Worm (Caenorhabditis elegans) whole organism, young adult: ENCODE results near the gene C14A4.6.
A peak's percentile ranks its signal among the peaks of the same experiment; 100 is the strongest.

Experiments used
- C06A6.2 ChIP-seq: fragments of 200-800 bp; sonication (Bioruptor generic); conservative IDR thresholded peaks from 2 replicates; pipeline ENCODE4 v1.3.6; 2022; ENCODE audit warnings: missing genetic modification characterization, missing compliant biosample characterization
- F33H1.4 ChIP-seq: fragments of 200-800 bp; sonication (Bioruptor generic); IDR thresholded peaks from 2 replicates; pipeline ENCODE4 v1.3.6; 2022; ENCODE audit warnings: missing genetic modification reagents, missing genetic modification characterization, missing compliant biosample characterization
- F37B4.10 ChIP-seq: fragments of 200-800 bp; sonication (Bioruptor generic); IDR thresholded peaks from 2 replicates; pipeline ENCODE4 v1.3.6; 2022; ENCODE audit warnings: missing genetic modification characterization, missing compliant biosample characterization
- F57A8.1 ChIP-seq: fragments of 200-800 bp; sonication (Bioruptor generic); optimal IDR thresholded peaks from 2 replicates; lab custom pipeline; 2018; ENCODE audit warnings: mild to moderate bottlenecking, missing genetic modification characterization, moderate library complexity, missing compliant biosample characterization
- T26A5.8 ChIP-seq: sonication (generic microtip); optimal IDR thresholded peaks from 2 replicates; lab custom pipeline; 2016; ENCODE audit warnings: missing genetic modification characterization, missing compliant biosample characterization
- ama-1 ChIP-seq, 3 experiments: fragments of 150-350 bp in 1 of 3; sonication (generic microtip) in 2 of 3; optimal IDR thresholded peaks; 2 replicates each; lab custom pipeline; 2014 to 2018; ENCODE audit warnings: missing biosample characterization in 2 of 3, missing genetic modification characterization in 2 of 3, missing genetic modification reagents in 2 of 3
- aptf-3 ChIP-seq: fragments of 200-800 bp; sonication (Bioruptor generic); IDR thresholded peaks from 2 replicates; pipeline ENCODE4 v1.3.6; 2022; ENCODE audit warnings: missing genetic modification characterization, missing compliant biosample characterization
- attf-6 ChIP-seq: fragments of 200-800 bp; sonication (Bioruptor generic); IDR thresholded peaks from 2 replicates; pipeline ENCODE4 v1.3.6; 2022; ENCODE audit warnings: missing genetic modification reagents, missing genetic modification characterization, missing compliant biosample characterization
- cebp-1 ChIP-seq, 2 experiments: fragments of 200-800 bp in 1 of 2; sonication (Bioruptor generic) in 1 of 2; sonication (generic microtip) in 1 of 2; IDR thresholded peaks in 1 of 2; optimal IDR thresholded peaks in 1 of 2; 2 replicates each; pipeline versions ENCODE4 v1.3.6 to Lab custom; 2017 to 2022; ENCODE audit warnings: missing compliant biosample characterization in 2 of 2, missing genetic modification characterization in 2 of 2, mild to moderate bottlenecking in 1 of 2, missing genetic modification reagents in 1 of 2, moderate library complexity in 1 of 2
- ceh-100 ChIP-seq: fragments of 200-800 bp; sonication (Bioruptor generic); IDR thresholded peaks from 2 replicates; pipeline ENCODE4 v1.3.6; 2022; ENCODE audit warnings: missing genetic modification reagents, missing genetic modification characterization, missing compliant biosample characterization
- ceh-27 ChIP-seq: fragments of 200-800 bp; sonication (Bioruptor generic); optimal IDR thresholded peaks from 2 replicates; lab custom pipeline; 2018; ENCODE audit warnings: mild to moderate bottlenecking, missing genetic modification characterization, moderate library complexity, missing compliant biosample characterization
- dox-1 ChIP-seq: fragments of 200-800 bp; sonication (Bioruptor generic); IDR thresholded peaks from 2 replicates; pipeline ENCODE4 v1.3.6; 2022; ENCODE audit warnings: missing genetic modification reagents, missing genetic modification characterization, missing compliant biosample characterization
- dpl-1 ChIP-seq: fragments of 150-350 bp; optimal IDR thresholded peaks from 2 replicates; lab custom pipeline; 2014; ENCODE audit warnings: missing biosample characterization, missing genetic modification reagents, missing genetic modification characterization
- egl-44 ChIP-seq: fragments of 200-800 bp; sonication (Bioruptor generic); IDR thresholded peaks from 2 replicates; pipeline ENCODE4 v1.3.6; 2022; ENCODE audit warnings: missing genetic modification reagents, missing genetic modification characterization, missing compliant biosample characterization
- fkh-3 ChIP-seq: sonication (generic microtip); optimal IDR thresholded peaks from 2 replicates; lab custom pipeline; 2016; ENCODE audit warnings: mild to moderate bottlenecking, missing genetic modification characterization, missing compliant biosample characterization
- him-1 ChIP-seq: sonication (generic microtip); optimal IDR thresholded peaks from 2 replicates; lab custom pipeline; 2016; ENCODE audit warnings: missing genotype, missing genetic modification reagents, missing genetic modification characterization, missing compliant biosample characterization
- hsf-1 ChIP-seq: fragments of 200-800 bp; sonication (Bioruptor generic); IDR thresholded peaks from 2 replicates; pipeline ENCODE4 v1.3.6; 2022; ENCODE audit warnings: missing genetic modification reagents, missing genetic modification characterization, missing compliant biosample characterization
- lag-1 ChIP-seq: fragments of 200-800 bp; sonication (Bioruptor generic); IDR thresholded peaks from 2 replicates; pipeline ENCODE4 v1.3.6; 2022; ENCODE audit warnings: missing genetic modification reagents, missing genetic modification characterization, missing compliant biosample characterization
- let-526 ChIP-seq: fragments of 200-800 bp; sonication (Bioruptor generic); IDR thresholded peaks from 2 replicates; pipeline ENCODE4 v1.3.6; 2022; ENCODE audit warnings: missing genetic modification reagents, missing genetic modification characterization, missing compliant biosample characterization
- let-607 ChIP-seq, 2 experiments: fragments of 200-800 bp in 1 of 2; sonication (Bioruptor generic) in 1 of 2; sonication (generic microtip) in 1 of 2; optimal IDR thresholded peaks; 2 replicates each; lab custom pipeline; 2016 to 2018; ENCODE audit warnings: mild to moderate bottlenecking in 2 of 2, missing compliant biosample characterization in 2 of 2, missing genetic modification characterization in 2 of 2, moderate library complexity in 2 of 2, missing genotype in 1 of 2
- lin-26 ChIP-seq: fragments of 200-800 bp; sonication (Bioruptor generic); IDR thresholded peaks from 2 replicates; pipeline ENCODE4 v1.3.6; 2022; ENCODE audit warnings: missing genetic modification reagents, missing genetic modification characterization, missing compliant biosample characterization
- lin-40 ChIP-seq: sonication (generic microtip); optimal IDR thresholded peaks from 2 replicates; lab custom pipeline; 2016; ENCODE audit warnings: missing genetic modification characterization, mild to moderate bottlenecking, missing compliant biosample characterization, missing genotype, missing genetic modification reagents
- lin-54 ChIP-seq: fragments of 200-800 bp; sonication (Bioruptor generic); optimal IDR thresholded peaks from 2 replicates; lab custom pipeline; 2018; ENCODE audit warnings: mild to moderate bottlenecking, missing genetic modification characterization, missing compliant biosample characterization
- madf-6 ChIP-seq: fragments of 200-800 bp; sonication (Bioruptor generic); IDR thresholded peaks from 2 replicates; pipeline ENCODE4 v1.3.6; 2022; ENCODE audit warnings: missing genetic modification reagents, missing genetic modification characterization, missing compliant biosample characterization
- nfyb-1 ChIP-seq: fragments of 200-800 bp; sonication (Bioruptor generic); IDR thresholded peaks from 2 replicates; pipeline ENCODE4 v1.3.6; 2022; ENCODE audit warnings: missing genetic modification reagents, missing genetic modification characterization, missing compliant biosample characterization
- nhr-120 ChIP-seq: fragments of 200-800 bp; sonication (Bioruptor generic); IDR thresholded peaks from 2 replicates; pipeline ENCODE4 v1.3.6; 2022; ENCODE audit warnings: missing genetic modification characterization, missing compliant biosample characterization
- nhr-90 ChIP-seq: sonication (generic microtip); optimal IDR thresholded peaks from 2 replicates; lab custom pipeline; 2016; ENCODE audit warnings: missing genotype, mild to moderate bottlenecking, missing genetic modification characterization, missing compliant biosample characterization
- rec-8 ChIP-seq, 2 experiments: sonication (generic microtip); optimal IDR thresholded peaks; 2 replicates each; lab custom pipeline; 2016; ENCODE audit warnings: mild to moderate bottlenecking in 2 of 2, missing genetic modification characterization in 2 of 2, missing genetic modification reagents in 2 of 2, missing genotype in 2 of 2, missing biosample characterization in 1 of 2, missing compliant biosample characterization in 1 of 2, moderate library complexity in 1 of 2
- snpc-1.1 ChIP-seq: sonication (generic microtip); optimal IDR thresholded peaks from 2 replicates; lab custom pipeline; 2017; ENCODE audit warnings: missing genetic modification characterization, mild to moderate bottlenecking, missing compliant biosample characterization, antibody characterized with exemption, moderate library complexity, missing genotype, missing genetic modification reagents; ENCODE audit not compliant: insufficient read depth
- snpc-4 ChIP-seq, 5 experiments: fragments of 150-350 bp in 1 of 5; sonication (generic microtip) in 4 of 5; optimal IDR thresholded peaks; 2 replicates each; lab custom pipeline; 2014 to 2018; ENCODE audit warnings: missing genetic modification characterization in 5 of 5, missing biosample characterization in 3 of 5, antibody characterized with exemption in 2 of 5, mild to moderate bottlenecking in 2 of 5, missing compliant biosample characterization in 2 of 5, missing genotype in 2 of 5, moderate library complexity in 2 of 5, missing genetic modification reagents in 1 of 5
- tbp1 ChIP-seq: fragments of 200-800 bp; sonication (Bioruptor generic); optimal IDR thresholded peaks from 2 replicates; lab custom pipeline; 2018; ENCODE audit warnings: mild to moderate bottlenecking, missing genetic modification characterization, missing compliant biosample characterization
- tbx-9 ChIP-seq: sonication (generic microtip); optimal IDR thresholded peaks from 2 replicates; lab custom pipeline; 2016; ENCODE audit warnings: borderline replicate concordance, missing genetic modification characterization, inconsistent platforms, missing compliant biosample characterization
- zfh-2 ChIP-seq: fragments of 200-800 bp; sonication (Bioruptor generic); conservative IDR thresholded peaks from 2 replicates; pipeline ENCODE4 v1.3.6; 2022; ENCODE audit warnings: missing genetic modification reagents, missing genetic modification characterization, missing compliant biosample characterization
- zim-3 ChIP-seq: sonication (generic microtip); optimal IDR thresholded peaks from 2 replicates; lab custom pipeline; 2017; ENCODE audit warnings: mild to moderate bottlenecking, missing genetic modification characterization, moderate library complexity, missing compliant biosample characterization
- ztf-18 ChIP-seq: sonication (generic microtip); optimal IDR thresholded peaks from 2 replicates; lab custom pipeline; 2016; ENCODE audit warnings: missing genotype, mild to moderate bottlenecking, missing genetic modification characterization, missing compliant biosample characterization
- ztf-22 ChIP-seq: fragments of 200-800 bp; sonication (Bioruptor generic); optimal IDR thresholded peaks from 2 replicates; lab custom pipeline; 2018; ENCODE audit warnings: mild to moderate bottlenecking, missing genetic modification characterization, moderate library complexity, missing compliant biosample characterization
- ztf-6 ChIP-seq: fragments of 200-800 bp; sonication (Bioruptor generic); IDR thresholded peaks from 2 replicates; pipeline ENCODE4 v1.3.6; 2022; ENCODE audit warnings: missing genetic modification reagents, missing genetic modification characterization, missing compliant biosample characterization

C14A4.6 gene

DNA sequence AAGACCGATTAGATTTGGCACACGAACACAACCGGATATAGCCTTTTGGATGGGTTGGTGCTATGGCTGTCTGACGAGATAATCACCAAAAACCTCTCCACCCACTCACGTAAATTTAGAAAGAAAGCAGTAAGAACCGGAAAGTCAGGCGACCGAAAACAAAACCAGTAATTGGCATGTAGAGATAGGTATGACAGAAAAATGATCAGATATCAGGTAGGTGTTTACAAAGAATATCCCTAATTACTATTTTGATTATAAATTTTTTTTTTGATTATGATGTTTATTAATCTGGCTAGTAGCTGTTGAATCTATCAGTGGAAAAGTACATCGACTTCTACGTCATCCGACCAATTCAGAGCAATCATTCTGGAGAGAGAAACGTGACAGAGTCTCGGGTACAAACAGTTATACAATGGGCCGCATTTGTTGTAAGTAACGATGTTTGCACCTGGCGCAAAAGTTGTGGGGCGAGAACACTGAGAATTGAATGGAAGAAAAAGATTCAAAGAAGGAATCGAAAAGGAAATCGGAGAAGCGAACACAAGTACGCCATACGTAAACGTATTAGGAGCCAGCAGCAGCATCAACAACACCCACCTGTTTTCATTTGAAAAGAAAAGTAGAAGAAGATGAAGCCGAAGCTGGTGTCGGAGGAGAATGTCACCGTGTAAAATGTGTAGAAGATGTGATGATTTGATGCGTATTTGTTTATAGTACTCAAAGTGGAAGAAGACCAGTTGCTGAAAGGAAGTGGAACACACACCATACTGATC lies 43.5 kb downstream of the C14A4.6 start (continued):
- TF ChIP-seq tbp1 (no peak), him-1 (no peak), lag-1 (GFP tag; lab: Robert Waterston, UW) (no peak), snpc-1.1 (tag; lab: Kevin White, UChicago) (no peak), ztf-22 (GFP tag; lab: Kevin White, UChicago) (no peak), zim-3 (tag; lab: Kevin White, UChicago) (no peak), lin-54 (no peak), nfyb-1 (GFP tag; lab: Robert Waterston, UW) (0 out of 2 replicates have a peak, but pooled peaks have one; percentile 42), ztf-18 (tag; lab: Kevin White, UChicago) (no peak), aptf-3 (GFP tag; lab: Robert Waterston, UW) (no peak), let-607 (tag; optimal IDR thresholded peaks at IDR 0.05; lab: Kevin White, UChicago) (no peak), F33H1.4 (GFP tag; lab: Robert Waterston, UW) (no peak), nhr-120 (GFP tag; lab: Robert Waterston, UW) (no peak), madf-6 (GFP tag; lab: Robert Waterston, UW) (no peak), let-526 (GFP tag; lab: Robert Waterston, UW) (no peak), lin-40 (tag; lab: Kevin White, UChicago) (no peak), ceh-27 (no peak), ama-1 (optimal IDR thresholded peaks at IDR 0.05; lab: Kevin White, UChicago) (peak; percentile 42), ama-1 (GFP tag; optimal IDR thresholded peaks at IDR 0.05; lab: Kevin White, UChicago) (peak in 1 of 2 experiments; percentile 2), F57A8.1 (no peak), lin-26 (0 out of 2 replicates have a peak, but pooled peaks have one; percentile 14), snpc-4 (GFP tag; optimal IDR thresholded peaks at IDR 0.05; lab: Kevin White, UChicago) (no peak), snpc-4 (tag; optimal IDR thresholded peaks at IDR 0.05; lab: Kevin White, UChicago) (no peak), tbx-9 (tag; lab: Kevin White, UChicago) (no peak), C06A6.2 (GFP tag; lab: Robert Waterston, UW) (no peak), nhr-90 (tag; lab: Kevin White, UChicago) (no peak), attf-6 (GFP tag; lab: Robert Waterston, UW) (no peak), rec-8 (tag; optimal IDR thresholded peaks at IDR 0.05; lab: Kevin White, UChicago) (no peak), dox-1 (GFP tag; lab: Robert Waterston, UW) (no peak), T26A5.8 (tag; lab: Kevin White, UChicago) (no peak), F37B4.10 (GFP tag; lab: Robert Waterston, UW) (no peak), dpl-1 (no peak), ceh-100 (no peak), egl-44 (no peak)
- TF ChIP-seq, all 124 proteins: peak for 7

DNA sequence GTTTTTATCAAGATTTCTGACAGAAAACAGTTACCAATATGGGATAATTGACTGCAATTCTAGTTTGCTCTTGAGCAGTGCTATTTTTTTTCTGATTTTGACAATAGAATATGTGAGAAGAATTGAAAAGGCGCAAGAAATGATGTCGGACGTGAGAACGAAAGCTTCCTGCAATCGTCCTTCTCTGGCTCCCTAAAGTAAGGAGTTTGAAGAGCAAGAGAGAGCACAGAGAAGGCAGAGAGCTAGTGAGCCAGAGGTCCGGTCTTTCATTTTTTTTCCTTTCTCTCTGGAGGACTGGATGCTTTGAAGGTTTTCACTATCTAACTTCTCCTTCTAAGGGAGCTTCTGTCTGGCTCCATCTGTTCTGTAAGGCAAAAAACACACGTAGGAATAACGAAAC lies 44.4 kb downstream of the C14A4.6 start:
- TF ChIP-seq hsf-1 (GFP tag; lab: Robert Waterston, UW) (no peak), ztf-6 (GFP tag; lab: Robert Waterston, UW) (no peak), fkh-3 (tag; lab: Kevin White, UChicago) (no peak), ama-1 (optimal IDR thresholded peaks at IDR 0.05; lab: Kevin White, UChicago) (peak; percentile 82), ama-1 (GFP tag; optimal IDR thresholded peaks at IDR 0.05; lab: Kevin White, UChicago) (no peak), cebp-1 (GFP tag; IDR thresholded peaks at IDR 0.05; lab: Robert Waterston, UW) (no peak), cebp-1 (tag; optimal IDR thresholded peaks at IDR 0.05; lab: Kevin White, UChicago) (peak; percentile 9), C06A6.2 (GFP tag; lab: Robert Waterston, UW) (no peak), zfh-2 (peak; percentile 17; the same call in 1 of the 2 replicates), ztf-18 (tag; lab: Kevin White, UChicago) (no peak)
